Fruit fly (Drosophila melanogaster): ENCODE data around the gene swm.

Gene swm

DNA sequence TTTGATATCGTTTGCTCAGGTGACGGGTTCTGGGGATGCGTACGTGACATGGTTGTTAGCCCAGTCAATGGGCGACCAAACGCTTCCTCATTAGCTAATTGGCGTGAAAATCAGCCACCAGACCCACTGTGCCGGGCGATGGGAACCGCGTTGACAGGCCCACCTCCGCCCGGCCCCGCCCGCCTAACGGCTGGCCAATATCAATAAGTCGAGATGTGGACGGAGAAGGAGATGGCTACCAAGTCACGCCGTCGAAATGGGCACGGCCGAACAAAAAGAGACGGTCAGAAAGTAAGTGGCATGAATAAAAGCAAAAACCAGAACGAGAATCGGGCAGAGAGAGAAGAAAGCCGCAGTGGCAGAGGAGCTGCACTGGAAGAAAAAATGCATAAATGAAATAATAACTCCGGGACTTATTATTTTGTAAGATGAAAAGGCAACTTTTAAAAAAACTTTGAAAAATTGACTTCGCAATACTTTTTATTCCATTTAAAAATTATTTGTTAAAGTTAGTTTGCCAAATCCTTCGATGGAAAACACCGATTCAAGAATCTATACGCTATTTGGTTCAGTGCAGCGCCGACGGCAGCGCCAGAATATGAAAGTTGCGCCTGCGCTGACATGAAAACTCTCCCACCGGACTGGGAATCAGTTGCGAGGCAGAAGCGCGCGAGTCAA lies 44.9 kb downstream of the swm start, which contains the start of gene CG13082 (continued):
- TF ChIP-seq Aef1 (GFP tag; IDR thresholded peaks at IDR 0.05) (no peak), Jarid2 (GFP tag; optimal IDR thresholded peaks at IDR 0.05) (peak; percentile 20), jumu (GFP tag; optimal IDR thresholded peaks at IDR 0.05) (peak; percentile 2), chinmo (GFP tag; IDR thresholded peaks at IDR 0.05; ENCODE audit: partially characterized antibody) (no peak), CG12659 (GFP tag; optimal IDR thresholded peaks at IDR 0.05) (peak; percentile 5), ind (GFP tag; optimal IDR thresholded peaks at IDR 0.05) (peak; percentile 33), fu2 (GFP tag; optimal IDR thresholded peaks at IDR 0.05) (no peak), Bdp1 (GFP tag; optimal IDR thresholded peaks at IDR 0.05) (no peak), toy (GFP tag; IDR thresholded peaks at IDR 0.05) (no peak), CG32532 (GFP tag; IDR thresholded peaks at IDR 0.05) (no peak), CG11723 (GFP tag; optimal IDR thresholded peaks at IDR 0.05) (peak; percentile 35), CG16863 (GFP tag; optimal IDR thresholded peaks at IDR 0.05) (peak; percentile 54), CG10147 (GFP tag; optimal IDR thresholded peaks at IDR 0.05) (no peak), trh (GFP tag; optimal IDR thresholded peaks at IDR 0.05) (no peak), tgo (GFP tag; IDR thresholded peaks at IDR 0.05) (peak; percentile 35; the same call in 1 of the 3 replicates), CG14014 (GFP tag; IDR thresholded peaks at IDR 0.05) (no peak), oc (tag; optimal IDR thresholded peaks at IDR 0.05) (peak; percentile 50), CG6254 (GFP tag; optimal IDR thresholded peaks at IDR 0.05) (peak; percentile 76), CG1233 (GFP tag; optimal IDR thresholded peaks at IDR 0.05) (peak; percentile 25), gce (GFP tag; IDR thresholded peaks at IDR 0.05) (no peak), CG13287 (GFP tag; IDR thresholded peaks at IDR 0.05; ENCODE audit: partially characterized antibody) (no peak), Sox102F (GFP tag; optimal IDR thresholded peaks at IDR 0.05) (peak; percentile 42), Gsc (GFP tag; IDR thresholded peaks at IDR 0.05) (no peak), pzg (GFP tag; optimal IDR thresholded peaks at IDR 0.05) (no peak), trem (tag; optimal IDR thresholded peaks at IDR 0.05) (peak; percentile 56), CG15269 (tag; optimal IDR thresholded peaks at IDR 0.05) (no peak), CG8944 (GFP tag; optimal IDR thresholded peaks at IDR 0.05) (peak; percentile 27), sd (tag; optimal IDR thresholded peaks at IDR 0.05) (no peak), sqz (GFP tag; optimal IDR thresholded peaks at IDR 0.05) (peak; percentile 18), CG8478 (optimal IDR thresholded peaks at IDR 0.05) (no peak), CG11398 (GFP tag; optimal IDR thresholded peaks at IDR 0.05) (no peak), bowl (GFP tag; IDR thresholded peaks at IDR 0.05) (no peak), Hr3 (GFP tag; optimal IDR thresholded peaks at IDR 0.05) (peak; percentile 26), CG1832 (GFP tag; optimal IDR thresholded peaks at IDR 0.05) (no peak), ftz-f1 (GFP tag; optimal IDR thresholded peaks at IDR 0.05) (no peak), CG31224 (GFP tag; IDR thresholded peaks at IDR 0.05) (no peak), ERR (GFP tag; optimal IDR thresholded peaks at IDR 0.05) (no peak), chn (GFP tag; optimal IDR thresholded peaks at IDR 0.05) (peak; percentile 22), TFAM (GFP tag; optimal IDR thresholded peaks at IDR 0.05) (no peak), CG7963 (GFP tag; IDR thresholded peaks at IDR 0.05; ENCODE audit: partially characterized antibody) (no peak), CG1602 (GFP tag; optimal IDR thresholded peaks at IDR 0.05) (peak; percentile 24), CG17802 (tag; optimal IDR thresholded peaks at IDR 0.05) (peak; percentile 30), wek (GFP tag; optimal IDR thresholded peaks at IDR 0.05) (no peak), HmgZ (tag; optimal IDR thresholded peaks at IDR 0.05) (no peak), her (GFP tag; optimal IDR thresholded peaks at IDR 0.05) (no peak), danr (GFP tag; IDR thresholded peaks at IDR 0.05) (no peak), CG1792 (GFP tag; optimal IDR thresholded peaks at IDR 0.05) (no peak), Eip74EF (GFP tag; optimal IDR thresholded peaks at IDR 0.05) (no peak), CG2712 (tag; optimal IDR thresholded peaks at IDR 0.05) (peak; percentile 83), Side (GFP tag; optimal IDR thresholded peaks at IDR 0.05) (no peak), CG4328 (GFP tag; optimal IDR thresholded peaks at IDR 0.05) (no peak)

Measured in whole organism, embryonic.